Worm (Caenorhabditis elegans) whole organism, mixed stage, embryonic: Measurements from ENCODE around the gene daf-15.

Source experiments
- M03D4.4 ChIP-seq: sonication (generic microtip); optimal IDR thresholded peaks from 2 replicates; lab custom pipeline; 2017; ENCODE audit warnings: mild to moderate bottlenecking, missing genetic modification characterization, missing compliant biosample characterization
- bed-3 ChIP-seq: fragments of 200-800 bp; sonication (Bioruptor generic); optimal IDR thresholded peaks from 3 replicates; lab custom pipeline; 2018; ENCODE audit warnings: mild to moderate bottlenecking, missing genetic modification characterization, moderate library complexity, missing compliant biosample characterization
- blmp-1 ChIP-seq: fragments of 150-350 bp; optimal IDR thresholded peaks from 2 replicates; lab custom pipeline; 2014; ENCODE audit warnings: missing biosample characterization, missing genetic modification characterization
- ceh-39 ChIP-seq: fragments of 150-350 bp; optimal IDR thresholded peaks from 2 replicates; lab custom pipeline; 2014; ENCODE audit warnings: missing biosample characterization, missing genetic modification characterization
- ceh-43 ChIP-seq: fragments of 200-800 bp; sonication (Bioruptor generic); optimal IDR thresholded peaks from 2 replicates; lab custom pipeline; 2018; ENCODE audit warnings: mild to moderate bottlenecking, missing genetic modification characterization, moderate library complexity, missing compliant biosample characterization
- cnd-1 ChIP-seq: fragments of 200-800 bp; sonication (Bioruptor generic); optimal IDR thresholded peaks from 2 replicates; lab custom pipeline; 2018; ENCODE audit warnings: mild to moderate bottlenecking, missing genetic modification characterization, missing compliant biosample characterization
- elt-1 ChIP-seq: sonication (generic microtip); optimal IDR thresholded peaks from 2 replicates; lab custom pipeline; 2017; ENCODE audit warnings: missing genetic modification characterization, mild to moderate bottlenecking, missing compliant biosample characterization, antibody characterized with exemption, moderate library complexity, borderline replicate concordance; ENCODE audit not compliant: insufficient read depth
- elt-3 ChIP-seq: fragments of 150-350 bp; optimal IDR thresholded peaks from 2 replicates; lab custom pipeline; 2014; ENCODE audit warnings: missing biosample characterization, missing genetic modification characterization
- flh-1 ChIP-seq: fragments of 200-800 bp; sonication (Bioruptor generic); optimal IDR thresholded peaks from 2 replicates; lab custom pipeline; 2018; ENCODE audit warnings: mild to moderate bottlenecking, missing genetic modification characterization, moderate library complexity, missing compliant biosample characterization
- ham-2 ChIP-seq: fragments of 200-800 bp; sonication (Bioruptor generic); optimal IDR thresholded peaks from 2 replicates; lab custom pipeline; 2018; ENCODE audit warnings: mild to moderate bottlenecking, missing genetic modification characterization, missing compliant biosample characterization
- hlh-1 ChIP-seq: fragments of 150-350 bp; optimal IDR thresholded peaks from 2 replicates; lab custom pipeline; 2014; ENCODE audit warnings: missing biosample characterization, missing genetic modification reagents, missing genetic modification characterization
- lin-13 ChIP-seq: fragments of 150-350 bp; optimal IDR thresholded peaks from 2 replicates; lab custom pipeline; 2014; ENCODE audit warnings: missing biosample characterization, missing genetic modification characterization
- lsy-2 ChIP-seq: fragments of 150-350 bp; optimal IDR thresholded peaks from 2 replicates; lab custom pipeline; 2014; ENCODE audit warnings: missing biosample characterization, missing genetic modification characterization
- mab-5 ChIP-seq: fragments of 150-350 bp; optimal IDR thresholded peaks from 2 replicates; lab custom pipeline; 2014; ENCODE audit warnings: missing biosample characterization, missing genetic modification characterization
- mep-1 ChIP-seq: fragments of 150-350 bp; optimal IDR thresholded peaks from 2 replicates; lab custom pipeline; 2017; ENCODE audit warnings: missing biosample characterization, missing genetic modification reagents, missing genetic modification characterization, inconsistent platforms
- mls-2 ChIP-seq: sonication (generic microtip); optimal IDR thresholded peaks from 2 replicates; lab custom pipeline; 2016; ENCODE audit warnings: mild to moderate bottlenecking, missing genetic modification characterization, moderate library complexity, missing compliant biosample characterization
- nhr-12 ChIP-seq: fragments of 150-350 bp; optimal IDR thresholded peaks from 2 replicates; lab custom pipeline; 2014; ENCODE audit warnings: missing biosample characterization, missing genetic modification characterization
- nhr-2 ChIP-seq: fragments of 150-350 bp; optimal IDR thresholded peaks from 2 replicates; lab custom pipeline; 2014; ENCODE audit warnings: missing biosample characterization, missing genetic modification characterization
- nhr-237 ChIP-seq: fragments of 150-350 bp; optimal IDR thresholded peaks from 2 replicates; lab custom pipeline; 2014; ENCODE audit warnings: missing biosample characterization, missing genetic modification characterization
- nhr-76 ChIP-seq: sonication (generic microtip); optimal IDR thresholded peaks from 2 replicates; lab custom pipeline; 2017; ENCODE audit warnings: missing biosample characterization, missing genetic modification characterization
- pha-4 ChIP-seq: fragments of 150-350 bp; optimal IDR thresholded peaks from 2 replicates; lab custom pipeline; 2018; ENCODE audit warnings: missing biosample characterization, missing genetic modification reagents, missing genetic modification characterization
- sem-2 ChIP-seq: fragments of 200-800 bp; sonication (Bioruptor generic); optimal IDR thresholded peaks from 2 replicates; lab custom pipeline; 2018; ENCODE audit warnings: mild to moderate bottlenecking, missing genetic modification characterization, missing compliant biosample characterization
- snpc-4 ChIP-seq: fragments of 150-350 bp; optimal IDR thresholded peaks from 2 replicates; lab custom pipeline; 2014; ENCODE audit warnings: missing biosample characterization, missing genetic modification characterization
- sptf-1 ChIP-seq: sonication (generic microtip); optimal IDR thresholded peaks from 2 replicates; lab custom pipeline; 2017; ENCODE audit warnings: mild to moderate bottlenecking, missing genetic modification characterization, moderate library complexity, missing compliant biosample characterization
- tbx-8 ChIP-seq: fragments of 200-800 bp; sonication (Bioruptor generic); optimal IDR thresholded peaks from 2 replicates; lab custom pipeline; 2018; ENCODE audit warnings: mild to moderate bottlenecking, missing genetic modification characterization, moderate library complexity, missing compliant biosample characterization
- unc-120 ChIP-seq: sonication (generic microtip); optimal IDR thresholded peaks from 2 replicates; lab custom pipeline; 2017; ENCODE audit warnings: missing genetic modification characterization, missing compliant biosample characterization; ENCODE audit not compliant: poor library complexity, severe bottlenecking
- unc-39 ChIP-seq: fragments of 150-350 bp; optimal IDR thresholded peaks from 2 replicates; lab custom pipeline; 2014; ENCODE audit warnings: missing biosample characterization, missing genetic modification characterization
- unc-62 ChIP-seq: fragments of 150-350 bp; optimal IDR thresholded peaks from 2 replicates; lab custom pipeline; 2014; ENCODE audit warnings: missing biosample characterization, missing genetic modification reagents, missing genetic modification characterization
- zip-8 ChIP-seq: fragments of 150-350 bp; optimal IDR thresholded peaks from 2 replicates; lab custom pipeline; 2014; ENCODE audit warnings: missing biosample characterization, missing genetic modification characterization
- ztf-11 ChIP-seq: fragments of 150-350 bp; optimal IDR thresholded peaks from 2 replicates; lab custom pipeline; 2014; ENCODE audit warnings: missing biosample characterization, missing genetic modification characterization

The daf-15 gene

ce11 chrIV:9397278-9397677, 11.3 kb downstream of the daf-15 start, which contains the start of gene F56D5.3:
Gene F56D5.3 (plus strand): TSS chrIV:9397578.
- TF ChIP-seq mls-2 (tag; lab: Kevin White, UChicago) (no peak), unc-120 (no peak), tbx-8 (GFP tag; lab: Kevin White, UChicago) (no peak), elt-1 (tag; lab: Kevin White, UChicago) (no peak), blmp-1 (tag; lab: Kevin White, UChicago) (no peak)

- TF ChIP-seq lsy-2 (tag; lab: Kevin White, UChicago) (no peak), sptf-1 (tag; lab: Kevin White, UChicago) (no peak), bed-3 (GFP tag; lab: Kevin White, UChicago) (no peak), M03D4.4 (no peak), mep-1 (tag; lab: Kevin White, UChicago) (no peak), nhr-237 (no peak), ceh-39 (no peak), unc-120 (no peak), flh-1 (no peak), ztf-11 (tag; lab: Kevin White, UChicago) (no peak), tbx-8 (GFP tag; lab: Kevin White, UChicago) (no peak), cnd-1 (tag; lab: Kevin White, UChicago) (no peak), nhr-2 (tag; lab: Kevin White, UChicago) (no peak), blmp-1 (tag; lab: Kevin White, UChicago) (no peak), nhr-12 (tag; lab: Kevin White, UChicago) (no peak), zip-8 (tag; lab: Kevin White, UChicago) (no peak), ham-2 (GFP tag; lab: Kevin White, UChicago) (no peak)
These were observed 12.5 kb downstream of the daf-15 start, which contains the start of gene F56D5.2 for ce11 chrIV:9398512-9398911. Gene F56D5.2 (minus strand): TSS chrIV:9398612.

- TF ChIP-seq lin-13, result no peak
- no peak for TF ChIP-seq nhr-76 (tag; lab: Kevin White, UChicago)
- no peak for TF ChIP-seq mls-2 (tag; lab: Kevin White, UChicago)
- TF ChIP-seq mab-5 (tag; lab: Kevin White, UChicago), result no peak
These were observed 15.7 kb downstream of the daf-15 start, which contains the start of gene F56D5.6 for ce11 chrIV:9401715-9402114. Gene F56D5.6 (plus strand): TSS chrIV:9401922.

- TF ChIP-seq nhr-12 (tag; lab: Kevin White, UChicago), result no peak
- TF ChIP-seq mls-2 (tag; lab: Kevin White, UChicago), result no peak
- TF ChIP-seq mab-5 (tag; lab: Kevin White, UChicago), result no peak
- TF ChIP-seq hlh-1, result no peak
- TF ChIP-seq elt-3 (tag; lab: Kevin White, UChicago), result no peak
- no peak for TF ChIP-seq cnd-1 (tag; lab: Kevin White, UChicago)
- TF ChIP-seq snpc-4, result no peak
- no peak for TF ChIP-seq M03D4.4
- no peak for TF ChIP-seq nhr-237
- no peak for TF ChIP-seq sem-2 (GFP tag; lab: Kevin White, UChicago)
- TF ChIP-seq unc-39 (tag; lab: Kevin White, UChicago), result no peak
- TF ChIP-seq unc-62, result no peak
- TF ChIP-seq lsy-2 (tag; lab: Kevin White, UChicago), result no peak
- no peak for TF ChIP-seq pha-4 (tag; lab: Kevin White, UChicago)
- no peak for TF ChIP-seq sptf-1 (tag; lab: Kevin White, UChicago)
- no peak for TF ChIP-seq ceh-43 (GFP tag; lab: Kevin White, UChicago)
- TF ChIP-seq zip-8 (tag; lab: Kevin White, UChicago), result no peak
- TF ChIP-seq lin-13, result no peak
These were observed 17.9 kb downstream of the daf-15 start for ce11 chrIV:9403761-9404420.

- TF ChIP-seq bed-3 (GFP tag; lab: Kevin White, UChicago) (no peak), flh-1 (no peak), nhr-76 (tag; lab: Kevin White, UChicago) (no peak), ham-2 (GFP tag; lab: Kevin White, UChicago) (no peak), tbx-8 (GFP tag; lab: Kevin White, UChicago) (no peak), elt-1 (tag; lab: Kevin White, UChicago) (no peak), nhr-2 (tag; lab: Kevin White, UChicago) (no peak), lsy-2 (tag; lab: Kevin White, UChicago) (no peak)
These were observed 22.0 kb downstream of the daf-15 start, which contains the start of gene F56D5.5 for ce11 chrIV:9408004-9408403. Gene F56D5.5 (minus strand): TSS chrIV:9408104.
